Fruit fly (Drosophila melanogaster): ENCODE measurements around the gene e.

Gene e

dm6 chr3R:21197566-21197965 lies 39.4 kb downstream of the e start:
- TF ChIP-seq CG10348 (GFP tag; IDR thresholded peaks at IDR 0.05) = no peak

DNA sequence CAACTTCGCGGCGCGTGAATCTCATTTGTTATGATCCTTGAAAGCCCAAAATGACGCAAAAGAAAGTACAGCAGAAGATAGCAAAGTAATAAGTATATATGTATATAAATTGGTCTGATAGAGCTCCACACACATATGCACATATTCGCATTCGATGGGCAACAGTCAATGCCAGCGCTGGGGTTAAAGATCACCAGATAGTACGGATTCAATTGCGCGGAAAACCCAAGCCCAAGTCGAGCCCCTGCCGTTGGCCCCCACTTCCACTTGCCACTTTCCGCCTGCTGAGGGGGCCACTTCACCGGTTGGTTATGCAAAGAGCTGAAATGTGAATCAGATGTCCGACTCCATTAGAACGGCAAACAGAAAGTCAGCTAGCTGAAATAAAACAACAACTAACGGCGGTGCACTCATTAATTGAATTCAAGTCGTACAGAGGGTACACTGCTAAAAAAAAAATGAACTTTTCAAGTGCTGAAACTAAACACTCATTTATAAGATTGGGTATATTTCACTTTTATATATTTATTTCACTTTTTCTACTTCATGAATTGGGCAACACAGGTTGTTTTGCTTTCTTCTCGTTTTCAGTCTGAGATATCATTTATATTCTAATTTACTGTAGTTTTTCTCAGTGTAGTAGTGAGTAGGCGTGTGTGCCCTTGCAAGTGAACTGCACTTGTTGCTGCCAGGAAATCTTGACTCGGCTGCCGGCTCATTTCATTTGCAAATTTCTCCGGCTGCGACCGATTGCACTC lies 41.6 kb downstream of the e start:
- TF ChIP-seq CG10348 (GFP tag; IDR thresholded peaks at IDR 0.05) (no peak), CG8159 (tag; optimal IDR thresholded peaks at IDR 0.05) (peak; percentile 68), CG14655 (GFP tag; optimal IDR thresholded peaks at IDR 0.05) (peak; percentile 66), rn (GFP tag; IDR thresholded peaks at IDR 0.05) (no peak), fd96Ca (GFP tag; IDR thresholded peaks at IDR 0.05) (0 out of 3 replicates have a peak, but pooled peaks have one; percentile 15), Pif1A (GFP tag; optimal IDR thresholded peaks at IDR 0.05) (peak; percentile 43), CG8301 (tag; optimal IDR thresholded peaks at IDR 0.05) (peak; percentile 62), CG4496 (GFP tag; IDR thresholded peaks at IDR 0.05) (peak; percentile 62; the same call in 2 of the 3 replicates), CG9948 (tag; optimal IDR thresholded peaks at IDR 0.05) (peak; percentile 42), CG17806 (tag; optimal IDR thresholded peaks at IDR 0.05) (peak; percentile 53), CG34367 (tag; optimal IDR thresholded peaks at IDR 0.05) (peak; percentile 26), D1 (tag; optimal IDR thresholded peaks at IDR 0.05) (no peak), EcR (GFP tag; optimal IDR thresholded peaks at IDR 0.05) (no peak), Ets98B (GFP tag; IDR thresholded peaks at IDR 0.05) (peak; percentile 29), CG15710 (tag; optimal IDR thresholded peaks at IDR 0.05) (peak; percentile 56), Snoo (tag; optimal IDR thresholded peaks at IDR 0.05) (peak; percentile 18), Pif1B (GFP tag; optimal IDR thresholded peaks at IDR 0.05) (peak; percentile 2), gl (tag; optimal IDR thresholded peaks at IDR 0.05) (no peak), CG32121 (GFP tag; IDR thresholded peaks at IDR 0.05) (peak; percentile 41; the same call in 1 of the 2 replicates), CG13204 (GFP tag; optimal IDR thresholded peaks at IDR 0.05) (no peak), CG12605 (GFP tag; IDR thresholded peaks at IDR 0.05) (0 out of 2 replicates have a peak, but pooled peaks have one; percentile 39)

dm6 chr3R:21193742-21194141 lies 43.2 kb downstream of the e start:
- TF ChIP-seq CG9948 (tag; optimal IDR thresholded peaks at IDR 0.05) (no peak), CG14655 (GFP tag; optimal IDR thresholded peaks at IDR 0.05) (no peak), EcR (GFP tag; optimal IDR thresholded peaks at IDR 0.05) (no peak), Pif1B (GFP tag; optimal IDR thresholded peaks at IDR 0.05) (no peak), Snoo (tag; optimal IDR thresholded peaks at IDR 0.05) (no peak), CG4496 (GFP tag; IDR thresholded peaks at IDR 0.05) (no peak), CG32121 (GFP tag; IDR thresholded peaks at IDR 0.05) (0 out of 2 replicates have a peak, but pooled peaks have one; percentile 18), Ets98B (GFP tag; IDR thresholded peaks at IDR 0.05) (no peak)

DNA sequence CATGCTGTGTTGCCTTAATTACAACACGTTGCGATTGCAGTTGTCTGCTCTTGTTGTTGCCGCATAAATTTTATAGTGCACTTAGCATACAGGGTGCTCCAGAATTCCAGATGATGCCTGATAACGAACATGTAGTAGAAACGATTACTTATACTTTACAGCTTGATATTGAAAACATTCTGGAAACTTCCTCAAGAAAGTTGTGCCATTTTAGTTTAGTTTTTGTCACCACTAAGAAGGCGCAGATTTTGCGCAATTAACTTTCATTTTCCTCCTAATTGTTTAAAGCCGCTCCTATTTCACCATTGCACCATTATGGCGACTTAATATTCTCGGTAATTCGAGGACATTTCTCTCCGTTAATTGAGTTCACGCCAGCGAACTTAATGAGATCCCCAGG lies 44.7 kb downstream of the e start:
- TF ChIP-seq CG15710 (tag; optimal IDR thresholded peaks at IDR 0.05) = peak; percentile 37
- TF ChIP-seq Pif1A (GFP tag; optimal IDR thresholded peaks at IDR 0.05) = peak; percentile 4
- TF ChIP-seq CG13204 (GFP tag; optimal IDR thresholded peaks at IDR 0.05) = peak; percentile 22
- no peak for TF ChIP-seq D1 (tag; optimal IDR thresholded peaks at IDR 0.05)
- no peak for TF ChIP-seq CG14655 (GFP tag; optimal IDR thresholded peaks at IDR 0.05)
- TF ChIP-seq Pif1B (GFP tag; optimal IDR thresholded peaks at IDR 0.05) = peak; percentile 5
- no peak for TF ChIP-seq gl (tag; optimal IDR thresholded peaks at IDR 0.05)
- TF ChIP-seq CG17806 (tag; optimal IDR thresholded peaks at IDR 0.05) = peak; percentile 30
- TF ChIP-seq CG9948 (tag; optimal IDR thresholded peaks at IDR 0.05) = peak; percentile 31
- peak; percentile 46 for TF ChIP-seq CG8159 (tag; optimal IDR thresholded peaks at IDR 0.05)
- TF ChIP-seq CG4496 (GFP tag; IDR thresholded peaks at IDR 0.05) = no peak
- no peak for TF ChIP-seq CG32121 (GFP tag; IDR thresholded peaks at IDR 0.05)

- TF ChIP-seq CG4496 (GFP tag; IDR thresholded peaks at IDR 0.05) = no peak
- TF ChIP-seq gl (tag; optimal IDR thresholded peaks at IDR 0.05) = no peak
- no peak for TF ChIP-seq CG34367 (tag; optimal IDR thresholded peaks at IDR 0.05)
- no peak for TF ChIP-seq Pif1B (GFP tag; optimal IDR thresholded peaks at IDR 0.05)
- TF ChIP-seq CG14655 (GFP tag; optimal IDR thresholded peaks at IDR 0.05) = no peak
- TF ChIP-seq CG12605 (GFP tag; IDR thresholded peaks at IDR 0.05) = no peak
- TF ChIP-seq CG10348 (GFP tag; IDR thresholded peaks at IDR 0.05) = no peak
- peak; percentile 15 for TF ChIP-seq CG13204 (GFP tag; optimal IDR thresholded peaks at IDR 0.05)
- TF ChIP-seq Snoo (tag; optimal IDR thresholded peaks at IDR 0.05) = peak; percentile 22
- TF ChIP-seq Ets98B (GFP tag; IDR thresholded peaks at IDR 0.05) = no peak
- no peak for TF ChIP-seq CG32121 (GFP tag; IDR thresholded peaks at IDR 0.05)
Observed at dm6 chr3R:21190797-21191401, 46.1 kb downstream of the e start.

dm6 chr3R:21189520-21190180 lies 47.3 kb downstream of the e start:
- TF ChIP-seq Ets98B (GFP tag; IDR thresholded peaks at IDR 0.05) (no peak), CG4496 (GFP tag; IDR thresholded peaks at IDR 0.05) (no peak), rn (GFP tag; IDR thresholded peaks at IDR 0.05) (no peak), CG9948 (tag; optimal IDR thresholded peaks at IDR 0.05) (no peak), CG14655 (GFP tag; optimal IDR thresholded peaks at IDR 0.05) (no peak), D1 (tag; optimal IDR thresholded peaks at IDR 0.05) (no peak), CG34367 (tag; optimal IDR thresholded peaks at IDR 0.05) (no peak), CG8159 (tag; optimal IDR thresholded peaks at IDR 0.05) (no peak), CG10348 (GFP tag; IDR thresholded peaks at IDR 0.05) (no peak), CG8301 (tag; optimal IDR thresholded peaks at IDR 0.05) (no peak), CG13204 (GFP tag; optimal IDR thresholded peaks at IDR 0.05) (no peak), fd96Ca (GFP tag; IDR thresholded peaks at IDR 0.05) (no peak), Pif1B (GFP tag; optimal IDR thresholded peaks at IDR 0.05) (no peak)

All from whole organism, pupa.